Fruit fly (Drosophila melanogaster) whole organism, embryonic: ENCODE measurements around the gene CG14252.

Experiments used
- Aef1 ChIP-seq: fragments of 200-800 bp; sonication (Bioruptor generic); IDR thresholded peaks from 3 replicates; pipeline ENCODE4 v1.3.6; 2022; ENCODE audit warnings: missing biosample characterization, missing genetic modification characterization
- Awh ChIP-seq: fragments of 200-800 bp; sonication (Bioruptor generic); IDR thresholded peaks from 2 replicates; pipeline ENCODE4, ENCODE4 v1.3.6; 2022; ENCODE audit warnings: missing biosample characterization, missing genetic modification characterization
- Bdp1 ChIP-seq: fragments of 200-800 bp; sonication (Bioruptor generic); optimal IDR thresholded peaks from 3 replicates; lab custom pipeline; 2016; ENCODE audit warnings: missing biosample characterization, missing genetic modification characterization
- C15 ChIP-seq: fragments of 200-800 bp; sonication (Bioruptor generic); IDR thresholded peaks from 3 replicates; pipeline ENCODE4 v1.3.6; 2022; ENCODE audit warnings: missing biosample characterization, missing genetic modification characterization
- CG10979 ChIP-seq: fragments of 200-800 bp; sonication (Bioruptor generic); optimal IDR thresholded peaks from 2 replicates; lab custom pipeline; 2018; ENCODE audit warnings: missing biosample characterization, mild to moderate bottlenecking, missing genetic modification characterization, moderate library complexity
- CG11093 ChIP-seq: fragments of 200-800 bp; sonication (Bioruptor generic); IDR thresholded peaks from 3 replicates; pipeline ENCODE4 v1.3.6; 2022; ENCODE audit warnings: missing biosample characterization, missing genetic modification characterization
- CG11456 ChIP-seq: fragments of 200-800 bp; sonication (Bioruptor generic); IDR thresholded peaks from 3 replicates; pipeline ENCODE4 v1.3.6; 2022; ENCODE audit warnings: missing biosample characterization, missing genetic modification characterization
- CG13123 ChIP-seq: fragments of 200-800 bp; sonication (Bioruptor generic); optimal IDR thresholded peaks from 2 replicates; lab custom pipeline; 2016; ENCODE audit warnings: missing biosample characterization, missing genetic modification characterization
- CG14965 ChIP-seq: fragments of 200-800 bp; sonication (Bioruptor generic); optimal IDR thresholded peaks from 2 replicates; lab custom pipeline; 2016; ENCODE audit warnings: missing biosample characterization, missing genetic modification characterization, borderline replicate concordance
- CG17361 ChIP-seq: fragments of 200-800 bp; sonication (Bioruptor generic); IDR thresholded peaks from 3 replicates; pipeline ENCODE4 v1.3.6; 2022; ENCODE audit warnings: missing biosample characterization, missing genetic modification characterization
- CG17829 ChIP-seq: fragments of 200-800 bp; optimal IDR thresholded peaks from 2 replicates; lab custom pipeline; 2019; ENCODE audit warnings: missing biosample characterization, mild to moderate bottlenecking, missing genetic modification characterization, moderate library complexity
- CG2116 ChIP-seq: fragments of 200-800 bp; sonication (Bioruptor generic); optimal IDR thresholded peaks from 3 replicates; lab custom pipeline; 2018; ENCODE audit warnings: missing biosample characterization, mild to moderate bottlenecking, missing genetic modification characterization
- CG31441 ChIP-seq: fragments of 200-800 bp; sonication (Bioruptor generic); IDR thresholded peaks from 2 replicates; pipeline ENCODE4 v1.3.6; 2022; ENCODE audit warnings: missing biosample characterization, missing genetic modification characterization
- CG34376 ChIP-seq: fragments of 200-800 bp; sonication (Bioruptor generic); optimal IDR thresholded peaks from 2 replicates; lab custom pipeline; 2018; ENCODE audit warnings: missing biosample characterization, mild to moderate bottlenecking, missing genetic modification characterization
- CG4404 ChIP-seq: fragments of 200-800 bp; sonication (Bioruptor generic); IDR thresholded peaks from 2 replicates; pipeline ENCODE4 v1.3.6; 2022; ENCODE audit warnings: missing biosample characterization, missing genetic modification characterization
- CG7987 ChIP-seq: fragments of 200-800 bp; sonication (Bioruptor generic); optimal IDR thresholded peaks from 2 replicates; lab custom pipeline; 2018; ENCODE audit warnings: missing biosample characterization, mild to moderate bottlenecking, missing genetic modification characterization, moderate library complexity
- CG8089 ChIP-seq: fragments of 200-800 bp; sonication (Bioruptor generic); optimal IDR thresholded peaks from 3 replicates; lab custom pipeline; 2016; ENCODE audit warnings: missing biosample characterization, missing genetic modification characterization
- CG8924 ChIP-seq: fragments of 200-800 bp; optimal IDR thresholded peaks from 3 replicates; lab custom pipeline; 2019; ENCODE audit warnings: missing biosample characterization, mild to moderate bottlenecking, missing genetic modification characterization, moderate library complexity
- CG9437 ChIP-seq: fragments of 200-800 bp; sonication (Bioruptor generic); optimal IDR thresholded peaks from 2 replicates; lab custom pipeline; 2018; ENCODE audit warnings: missing biosample characterization, mild to moderate bottlenecking, missing genetic modification characterization
- Camta ChIP-seq: fragments of 200-800 bp; sonication (Bioruptor generic); optimal IDR thresholded peaks from 2 replicates; lab custom pipeline; 2016; ENCODE audit warnings: missing biosample characterization, missing genetic modification characterization
- CrebB ChIP-seq: fragments of 200-800 bp; sonication (Bioruptor generic); optimal IDR thresholded peaks from 3 replicates; lab custom pipeline; 2018; ENCODE audit warnings: missing biosample characterization, mild to moderate bottlenecking, missing genetic modification characterization
- D19B ChIP-seq: fragments of 200-800 bp; sonication (Bioruptor generic); optimal IDR thresholded peaks from 2 replicates; lab custom pipeline; 2017; ENCODE audit warnings: missing biosample characterization, mild to moderate bottlenecking, missing genetic modification characterization
- Dp ChIP-seq: fragments of 200-800 bp; sonication (Bioruptor generic); optimal IDR thresholded peaks from 2 replicates; lab custom pipeline; 2018; ENCODE audit warnings: missing biosample characterization, mild to moderate bottlenecking, missing genetic modification characterization, moderate library complexity
- Eip74EF ChIP-seq, 2 experiments: fragments of 200-800 bp in 1 of 2; fragments of >200 bp in 1 of 2; sonication (Bioruptor generic) in 1 of 2; optimal IDR thresholded peaks; 2 replicates each; lab custom pipeline; 2017 to 2019; ENCODE audit warnings: missing biosample characterization in 2 of 2, missing genetic modification characterization in 2 of 2, mild to moderate bottlenecking in 1 of 2, moderate library complexity in 1 of 2
- H15 ChIP-seq: fragments of 200-800 bp; sonication (Bioruptor generic); IDR thresholded peaks from 3 replicates; pipeline ENCODE4 v1.3.6; 2022; ENCODE audit warnings: missing biosample characterization, missing genetic modification characterization
- HHEX ChIP-seq: fragments of 200-800 bp; sonication (Bioruptor generic); optimal IDR thresholded peaks from 3 replicates; lab custom pipeline; 2017; ENCODE audit warnings: missing biosample characterization, mild to moderate bottlenecking, missing genetic modification characterization, missing genetic modification reagents
- MBD-R2 ChIP-seq: fragments of 200-800 bp; sonication (Bioruptor generic); IDR thresholded peaks from 2 replicates; pipeline ENCODE4 v1.3.6; 2022; ENCODE audit warnings: missing biosample characterization, missing genetic modification characterization
- Myb ChIP-seq: fragments of 200-800 bp; sonication (Bioruptor generic); optimal IDR thresholded peaks from 2 replicates; lab custom pipeline; 2016; ENCODE audit warnings: missing biosample characterization, missing genetic modification characterization
- Nf-YA ChIP-seq: fragments of 200-800 bp; sonication (Bioruptor generic); IDR thresholded peaks from 2 replicates; pipeline ENCODE4 v1.3.6; 2022; ENCODE audit warnings: missing biosample characterization, missing genetic modification characterization
- Nf-YB ChIP-seq: fragments of 200-800 bp; sonication (Bioruptor generic); optimal IDR thresholded peaks from 3 replicates; lab custom pipeline; 2019; ENCODE audit warnings: missing biosample characterization, mild to moderate bottlenecking, missing genetic modification characterization, moderate library complexity
- NfI ChIP-seq: fragments of 200-800 bp; sonication (Bioruptor generic); optimal IDR thresholded peaks from 3 replicates; lab custom pipeline; 2018; ENCODE audit warnings: missing biosample characterization, mild to moderate bottlenecking, missing genetic modification characterization, moderate library complexity
- Oli ChIP-seq: fragments of 200-800 bp; sonication (Bioruptor generic); optimal IDR thresholded peaks from 2 replicates; lab custom pipeline; 2018; ENCODE audit warnings: missing biosample characterization, mild to moderate bottlenecking, missing genetic modification characterization, moderate library complexity
- Ptx1 ChIP-seq: fragments of 200-800 bp; sonication (Bioruptor generic); IDR thresholded peaks from 2 replicates; pipeline ENCODE4 v1.3.6; 2022; ENCODE audit warnings: missing biosample characterization, missing genetic modification characterization
- Six4 ChIP-seq: fragments of 200-800 bp; sonication (Bioruptor generic); optimal IDR thresholded peaks from 2 replicates; lab custom pipeline; 2016; ENCODE audit warnings: missing biosample characterization, missing genetic modification characterization
- Spps ChIP-seq: fragments of 200-800 bp; sonication (Bioruptor generic); optimal IDR thresholded peaks from 2 replicates; lab custom pipeline; 2018; ENCODE audit warnings: missing biosample characterization, mild to moderate bottlenecking, missing genetic modification characterization
- ara ChIP-seq: fragments of 200-800 bp; sonication (Bioruptor generic); IDR thresholded peaks from 2 replicates; pipeline ENCODE4 v1.3.6; 2022; ENCODE audit warnings: missing biosample characterization, missing genetic modification characterization
- ash1 ChIP-seq: fragments of 200-800 bp; sonication (Bioruptor generic); optimal IDR thresholded peaks from 2 replicates; lab custom pipeline; 2018; ENCODE audit warnings: missing biosample characterization, mild to moderate bottlenecking, missing genetic modification characterization
- croc ChIP-seq: fragments of 200-800 bp; sonication (Bioruptor generic); conservative IDR thresholded peaks from 3 replicates; pipeline ENCODE4 v1.3.6; 2022; ENCODE audit warnings: missing biosample characterization, missing genetic modification characterization
- dpn ChIP-seq, 2 experiments: fragments of 200-800 bp; sonication (Bioruptor generic); optimal IDR thresholded peaks; 3 replicates each; lab custom pipeline; 2016; ENCODE audit warnings: missing biosample characterization in 2 of 2, missing genetic modification characterization in 2 of 2
- eyg ChIP-seq: fragments of 200-800 bp; sonication (Bioruptor generic); optimal IDR thresholded peaks from 3 replicates; lab custom pipeline; 2016; ENCODE audit warnings: missing biosample characterization, missing genetic modification characterization
- grau ChIP-seq: fragments of 200-800 bp; optimal IDR thresholded peaks from 3 replicates; lab custom pipeline; 2019; ENCODE audit warnings: missing biosample characterization, mild to moderate bottlenecking, missing genetic modification characterization, moderate library complexity
- gsb ChIP-seq: fragments of 200-800 bp; sonication (Bioruptor generic); IDR thresholded peaks from 2 replicates; pipeline ENCODE4 v1.3.6; 2022; ENCODE audit warnings: missing biosample characterization, missing genetic modification characterization
- hb ChIP-seq: fragments of 200-800 bp; sonication (Bioruptor generic); IDR thresholded peaks from 3 replicates; pipeline ENCODE4 v1.3.6; 2022; ENCODE audit warnings: missing biosample characterization, missing genetic modification characterization; ENCODE audit not compliant: partially characterized antibody
- nau ChIP-seq: fragments of 200-800 bp; sonication (Bioruptor generic); optimal IDR thresholded peaks from 3 replicates; lab custom pipeline; 2017; ENCODE audit warnings: missing biosample characterization, mild to moderate bottlenecking, missing genetic modification characterization, missing genetic modification reagents
- pzg ChIP-seq: fragments of 200-800 bp; sonication (Bioruptor generic); optimal IDR thresholded peaks from 3 replicates; lab custom pipeline; 2018; ENCODE audit warnings: missing biosample characterization, mild to moderate bottlenecking, missing genetic modification characterization, moderate library complexity
- sd ChIP-seq: fragments of 200-800 bp; sonication (Bioruptor generic); optimal IDR thresholded peaks from 3 replicates; lab custom pipeline; 2018; ENCODE audit warnings: missing biosample characterization, mild to moderate bottlenecking, missing genetic modification characterization, moderate library complexity
- sens-2 ChIP-seq: fragments of 200-800 bp; sonication (Bioruptor generic); IDR thresholded peaks from 2 replicates; pipeline ENCODE4 v1.3.6; 2022; ENCODE audit warnings: missing biosample characterization, missing genetic modification characterization
- sima ChIP-seq: fragments of 200-800 bp; sonication (Bioruptor generic); optimal IDR thresholded peaks from 2 replicates; lab custom pipeline; 2016; ENCODE audit warnings: missing biosample characterization, missing genetic modification characterization
- sisA ChIP-seq: fragments of 200-800 bp; sonication (Bioruptor generic); IDR thresholded peaks from 2 replicates; pipeline ENCODE4 v1.3.6; 2022; ENCODE audit warnings: missing biosample characterization, missing genetic modification characterization
- tgo ChIP-seq: fragments of 200-800 bp; sonication (Bioruptor generic); IDR thresholded peaks from 3 replicates; pipeline ENCODE4 v1.3.6; 2022; ENCODE audit warnings: missing biosample characterization, missing genetic modification characterization
- wek ChIP-seq: fragments of 200-800 bp; sonication (Bioruptor generic); optimal IDR thresholded peaks from 3 replicates; lab custom pipeline; 2018; ENCODE audit warnings: missing biosample characterization, mild to moderate bottlenecking, missing genetic modification characterization, moderate library complexity

Gene CG14252

dm6 chr3R:26899982-26900381 lies 45.4 kb upstream of the CG14252 start (continued):
- no peak for TF ChIP-seq CG14965 (GFP tag; lab: Kevin White, UChicago)
- TF ChIP-seq NfI (GFP tag; lab: Kevin White, UChicago), result peak; percentile 2
- TF ChIP-seq CG11093 (GFP tag; lab: Robert Waterston, UW), result no peak
- no peak for TF ChIP-seq Bdp1 (GFP tag; lab: Kevin White, UChicago)
- TF ChIP-seq Ptx1 (GFP tag; lab: Robert Waterston, UW), result peak; percentile 66
- TF ChIP-seq CG10979 (tag; lab: Kevin White, UChicago), result peak; percentile 59
- TF ChIP-seq CG4404 (GFP tag; lab: Robert Waterston, UW), result peak; percentile 17; the same call in 1 of the 2 replicates
- no peak for TF ChIP-seq Camta (GFP tag; lab: Kevin White, UChicago)
- peak; percentile 48 for TF ChIP-seq croc (GFP tag; lab: Robert Waterston, UW)
- TF ChIP-seq CG31441 (GFP tag; lab: Robert Waterston, UW), result peak; percentile 44; the same call in 1 of the 2 replicates
- TF ChIP-seq grau (tag; lab: Kevin White, UChicago), result peak; percentile 23
- no peak for TF ChIP-seq eyg (GFP tag; lab: Kevin White, UChicago)
- TF ChIP-seq CG7987 (GFP tag; lab: Kevin White, UChicago), result no peak
- TF ChIP-seq wek (GFP tag; lab: Kevin White, UChicago), result no peak
- peak; percentile 47 for TF ChIP-seq D19B
- no peak for TF ChIP-seq ash1 (GFP tag; lab: Kevin White, UChicago)
- peak; percentile 46; the same call in 2 of the 3 replicates for TF ChIP-seq Aef1 (GFP tag; lab: Robert Waterston, UW)
- TF ChIP-seq Dp (GFP tag; lab: Kevin White, UChicago), result no peak
- 0 out of 2 replicates have a peak, but pooled peaks have one; percentile 9 for TF ChIP-seq Awh (GFP tag; lab: Robert Waterston, UW)
- no peak for TF ChIP-seq sima (GFP tag; lab: Kevin White, UChicago)
- TF ChIP-seq dpn (GFP tag; optimal IDR thresholded peaks at IDR 0.05; lab: Kevin White, UChicago), result peak in 1 of 2 experiments; percentile 44
- peak; percentile 43; the same call in 1 of the 2 replicates for TF ChIP-seq Nf-YA (GFP tag; lab: Robert Waterston, UW)
- TF ChIP-seq CG8924 (tag; lab: Kevin White, UChicago), result peak; percentile 17
- peak; percentile 53 for TF ChIP-seq Oli (tag; lab: Kevin White, UChicago)
- peak; percentile 19 for TF ChIP-seq Spps (tag; lab: Kevin White, UChicago)
- no peak for TF ChIP-seq gsb (GFP tag; lab: Robert Waterston, UW)
- TF ChIP-seq sisA (GFP tag; lab: Robert Waterston, UW), result peak; percentile 67
- TF ChIP-seq CrebB, result no peak
- TF ChIP-seq CG2116, result no peak
- TF ChIP-seq nau (GFP tag; lab: Kevin White, UChicago), result no peak
- TF ChIP-seq C15 (GFP tag; lab: Robert Waterston, UW), result peak; percentile 4; the same call in 1 of the 3 replicates
- no peak for TF ChIP-seq Nf-YB (GFP tag; lab: Kevin White, UChicago)
- peak; percentile 48; the same call in 2 of the 3 replicates for TF ChIP-seq tgo (GFP tag; lab: Robert Waterston, UW)
- TF ChIP-seq sd, result peak; percentile 40
- no peak for TF ChIP-seq CG34376
- no peak for TF ChIP-seq hb (GFP tag; lab: Robert Waterston, UW)
- no peak for TF ChIP-seq CG8089
- TF ChIP-seq CG11456 (GFP tag; lab: Robert Waterston, UW), result 0 out of 3 replicates have a peak, but pooled peaks have one; percentile 47
- TF ChIP-seq CG9437 (GFP tag; lab: Kevin White, UChicago), result peak; percentile 5
- no peak for TF ChIP-seq HHEX
- TF ChIP-seq pzg, result no peak
- TF ChIP-seq CG17829 (tag; lab: Kevin White, UChicago), result peak; percentile 30
- TF ChIP-seq Eip74EF (GFP tag; optimal IDR thresholded peaks at IDR 0.05; lab: Kevin White, UChicago), result peak in 1 of 2 experiments; percentile 10
- TF ChIP-seq ara (GFP tag; lab: Robert Waterston, UW), result peak; percentile 59; the same call in 1 of the 2 replicates
- TF ChIP-seq CG17361 (GFP tag; lab: Robert Waterston, UW), result peak; percentile 66
- no peak for TF ChIP-seq sens-2 (GFP tag; lab: Robert Waterston, UW)
- peak; percentile 48; the same call in 1 of the 3 replicates for TF ChIP-seq H15 (GFP tag; lab: Robert Waterston, UW)
- peak; percentile 8 for TF ChIP-seq CG13123 (GFP tag; lab: Kevin White, UChicago)
- no peak for TF ChIP-seq MBD-R2
- TF ChIP-seq Six4 (GFP tag; lab: Kevin White, UChicago), result peak; percentile 25
- no peak for TF ChIP-seq Myb
